Worm (Caenorhabditis elegans): ENCODE measurements around the gene idpb-5.

Gene idpb-5

DNA sequence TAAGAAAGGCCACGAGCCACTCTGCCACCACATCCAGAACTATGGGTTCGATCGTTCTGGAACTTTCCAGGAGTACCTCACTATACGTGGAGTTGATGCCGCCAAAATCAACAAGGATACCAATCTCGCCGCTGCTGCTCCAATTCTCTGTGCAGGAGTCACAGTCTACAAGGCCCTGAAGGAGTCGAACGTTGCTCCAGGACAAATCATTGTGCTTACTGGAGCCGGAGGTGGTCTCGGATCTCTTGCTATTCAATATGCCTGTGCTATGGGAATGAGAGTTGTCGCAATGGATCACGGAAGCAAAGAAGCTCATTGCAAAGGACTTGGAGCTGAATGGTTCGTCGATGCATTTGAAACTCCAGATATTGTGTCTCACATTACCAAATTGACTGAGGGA is 49.3 kb downstream of the idpb-5 start:
- TF ChIP-seq tab-1 (GFP tag; IDR thresholded peaks at IDR 0.05) (no peak), ztf-29 (GFP tag; IDR thresholded peaks at IDR 0.05) (no peak), med-1 (GFP tag; optimal IDR thresholded peaks at IDR 0.05; ENCODE audit: insufficient read depth) (no peak), flt-1 (GFP tag; IDR thresholded peaks at IDR 0.05) (no peak), klf-2 (GFP tag; conservative IDR thresholded peaks at IDR 0.05) (no peak), ztf-23 (GFP tag; IDR thresholded peaks at IDR 0.05) (no peak), ref-1 (GFP tag; conservative IDR thresholded peaks at IDR 0.05) (no peak), T22C8.4 (GFP tag; IDR thresholded peaks at IDR 0.05) (no peak), cog-1 (tag; optimal IDR thresholded peaks at IDR 0.05) (no peak)

DNA sequence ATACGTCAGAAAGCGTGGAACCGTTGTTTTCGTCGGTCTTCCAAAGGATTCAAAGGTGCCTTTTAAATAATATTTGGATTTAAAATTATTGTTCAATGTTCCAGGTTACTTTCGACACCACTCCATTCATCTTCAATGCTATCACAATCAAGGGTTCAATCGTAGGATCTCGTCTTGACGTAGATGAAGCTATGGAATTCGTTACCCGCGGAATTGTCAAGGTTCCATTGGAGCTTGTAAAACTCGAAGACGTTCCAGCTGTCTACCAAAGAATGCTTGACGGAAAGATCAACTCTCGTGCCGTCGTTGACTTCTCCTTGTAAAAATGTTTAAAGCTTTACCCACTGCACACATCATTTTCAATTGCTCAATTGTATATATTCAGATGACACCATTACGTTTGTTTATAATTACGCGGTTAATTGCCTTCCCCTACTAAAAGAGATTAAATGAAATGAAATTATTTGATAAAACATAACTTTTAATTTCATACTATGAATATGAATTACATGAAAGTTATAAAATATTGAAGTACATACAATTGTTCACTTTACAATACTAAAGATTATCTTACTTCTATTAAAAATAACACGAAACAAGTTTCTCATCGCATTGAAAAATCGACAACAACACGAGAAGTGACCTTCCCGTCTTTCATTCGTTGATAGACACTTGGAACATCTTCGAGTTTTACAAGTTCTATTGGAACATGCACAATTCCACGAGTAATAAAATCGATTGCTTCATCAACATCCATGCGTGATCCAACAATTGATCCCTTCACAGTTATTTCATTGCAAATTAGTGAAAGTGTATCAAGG is 50.0 kb downstream of the idpb-5 start:
- no peak for TF ChIP-seq ztf-23 (GFP tag; IDR thresholded peaks at IDR 0.05)
- TF ChIP-seq flt-1 (GFP tag; IDR thresholded peaks at IDR 0.05), result no peak
- no peak for TF ChIP-seq tab-1 (GFP tag; IDR thresholded peaks at IDR 0.05)
- TF ChIP-seq med-1 (GFP tag; optimal IDR thresholded peaks at IDR 0.05; ENCODE audit: insufficient read depth), result no peak
- no peak for TF ChIP-seq cog-1 (tag; optimal IDR thresholded peaks at IDR 0.05)

Data from whole organism, midembryonic.